Worm (Caenorhabditis elegans): ENCODE data around the gene cest-30.

DNA sequence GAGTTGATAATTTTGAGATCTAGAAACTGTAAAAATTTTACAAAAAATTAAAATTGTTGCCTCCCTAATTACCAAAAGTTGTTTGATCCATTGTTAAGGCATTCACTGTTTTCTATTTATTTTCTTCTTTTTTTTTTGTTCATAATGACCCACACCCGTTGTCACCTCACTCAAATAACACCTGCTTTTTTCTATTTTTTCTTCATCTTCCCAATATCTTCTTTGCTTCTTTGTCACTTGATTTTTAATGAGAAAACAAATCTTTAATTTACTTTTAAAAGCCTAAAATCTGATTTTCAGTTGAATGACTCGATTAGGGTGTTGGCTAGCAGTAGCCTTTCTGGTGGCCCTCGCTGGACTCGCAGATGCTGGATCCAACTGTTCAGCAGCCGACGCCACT, 40.5 kb upstream of the cest-30 start, which contains the start of gene ncx-2:
- TF ChIP-seq flt-1 (GFP tag; IDR thresholded peaks at IDR 0.05) = no peak
- no peak for TF ChIP-seq med-1 (GFP tag; optimal IDR thresholded peaks at IDR 0.05; ENCODE audit: insufficient read depth)
- TF ChIP-seq klf-2 (GFP tag; conservative IDR thresholded peaks at IDR 0.05) = no peak
- TF ChIP-seq tab-1 (GFP tag; IDR thresholded peaks at IDR 0.05) = no peak
- TF ChIP-seq ztf-29 (GFP tag; IDR thresholded peaks at IDR 0.05) = no peak
- TF ChIP-seq cog-1 (tag; optimal IDR thresholded peaks at IDR 0.05) = no peak
- no peak for TF ChIP-seq T22C8.4 (GFP tag; IDR thresholded peaks at IDR 0.05)
- TF ChIP-seq ref-1 (GFP tag; conservative IDR thresholded peaks at IDR 0.05) = no peak
- no peak for TF ChIP-seq ztf-23 (GFP tag; IDR thresholded peaks at IDR 0.05)

Data from whole organism, midembryonic.